Worm (Caenorhabditis elegans): ENCODE measurements around the gene C54F6.19.

- TF ChIP-seq Y79H2A.3 (GFP tag; conservative IDR thresholded peaks at IDR 0.05) = no peak
- TF ChIP-seq ccch-3 (GFP tag; optimal IDR thresholded peaks at IDR 0.05) = no peak
- TF ChIP-seq B0261.1 (tag; optimal IDR thresholded peaks at IDR 0.05) = no peak
- TF ChIP-seq F52B5.7 (tag; optimal IDR thresholded peaks at IDR 0.05) = no peak
- TF ChIP-seq nfya-1 (tag; optimal IDR thresholded peaks at IDR 0.05; ENCODE audit: borderline replicate concordance, insufficient read depth) = no peak
- no peak for TF ChIP-seq F49E8.2 (tag; optimal IDR thresholded peaks at IDR 0.05; ENCODE audit: insufficient read depth)
- TF ChIP-seq nhr-90 (tag; optimal IDR thresholded peaks at IDR 0.05) = no peak
- no peak for TF ChIP-seq nfyb-1 (GFP tag; IDR thresholded peaks at IDR 0.05)
- no peak for TF ChIP-seq bed-2 (GFP tag; IDR thresholded peaks at IDR 0.05)
- TF ChIP-seq sptf-2 (GFP tag; optimal IDR thresholded peaks at IDR 0.05) = no peak
- no peak for TF ChIP-seq B0035.1 (tag; optimal IDR thresholded peaks at IDR 0.05)
- no peak for TF ChIP-seq snpc-1.1 (tag; optimal IDR thresholded peaks at IDR 0.05; ENCODE audit: insufficient read depth)
- TF ChIP-seq lsy-27 (tag; optimal IDR thresholded peaks at IDR 0.05; ENCODE audit: borderline replicate concordance, insufficient read depth) = no peak
- TF ChIP-seq F22D6.2 (tag; optimal IDR thresholded peaks at IDR 0.05) = no peak
Measured at ce11 chrV:7521304-7521703, 24.0 kb upstream of the C54F6.19 start.
